Fruit fly (Drosophila melanogaster) whole organism, embryonic: ENCODE data around the gene Pp1alpha-96A.

ENCODE experiments used
- Ada2b ChIP-seq: fragments of 200-800 bp; sonication (Bioruptor generic); IDR thresholded peaks from 2 replicates; pipeline ENCODE4 v1.3.6; 2022; ENCODE audit warnings: missing biosample characterization, missing genetic modification characterization
- Antp ChIP-seq: fragments of 200-800 bp; sonication (Bioruptor generic); optimal IDR thresholded peaks from 3 replicates; lab custom pipeline; 2016; ENCODE audit warnings: missing biosample characterization, missing genetic modification characterization
- Atf6 ChIP-seq: fragments of 200-800 bp; sonication (Bioruptor generic); IDR thresholded peaks from 2 replicates; pipeline ENCODE4 v1.3.6; 2022; ENCODE audit warnings: missing biosample characterization, missing genetic modification characterization
- CG10543 ChIP-seq: fragments of 200-800 bp; sonication (Bioruptor generic); optimal IDR thresholded peaks from 3 replicates; lab custom pipeline; 2017; ENCODE audit warnings: missing biosample characterization, mild to moderate bottlenecking, missing genetic modification characterization, moderate library complexity
- CG11456 ChIP-seq: fragments of 200-800 bp; sonication (Bioruptor generic); IDR thresholded peaks from 3 replicates; pipeline ENCODE4 v1.3.6; 2022; ENCODE audit warnings: missing biosample characterization, missing genetic modification characterization
- CG11504 ChIP-seq: fragments of 200-800 bp; sonication (Bioruptor generic); optimal IDR thresholded peaks from 3 replicates; lab custom pipeline; 2019; ENCODE audit warnings: missing biosample characterization, mild to moderate bottlenecking, missing genetic modification characterization, moderate library complexity
- CG12769 ChIP-seq: fragments of 200-800 bp; sonication (Bioruptor generic); optimal IDR thresholded peaks from 2 replicates; lab custom pipeline; 2019; ENCODE audit warnings: missing biosample characterization, mild to moderate bottlenecking, missing genetic modification characterization, moderate library complexity
- CG14050 ChIP-seq: fragments of 200-800 bp; sonication (Bioruptor generic); IDR thresholded peaks from 3 replicates; pipeline ENCODE4 v1.3.6; 2022; ENCODE audit warnings: missing biosample characterization, missing genetic modification characterization
- CG16779 ChIP-seq: fragments of 200-800 bp; sonication (Bioruptor generic); IDR thresholded peaks from 2 replicates; pipeline ENCODE4 v1.3.6; 2022; ENCODE audit warnings: missing biosample characterization, missing genetic modification characterization
- CG17912 ChIP-seq: fragments of 200-800 bp; sonication (Bioruptor generic); optimal IDR thresholded peaks from 2 replicates; lab custom pipeline; 2018; ENCODE audit warnings: missing biosample characterization, mild to moderate bottlenecking, missing genetic modification characterization
- CG31224 ChIP-seq: fragments of 200-800 bp; sonication (Bioruptor generic); IDR thresholded peaks from 2 replicates; pipeline ENCODE4 v1.3.6; 2022; ENCODE audit warnings: missing biosample characterization, missing genetic modification characterization
- CG31365 ChIP-seq: fragments of 200-800 bp; sonication (Bioruptor generic); optimal IDR thresholded peaks from 2 replicates; lab custom pipeline; 2018; ENCODE audit warnings: missing biosample characterization, mild to moderate bottlenecking, missing genetic modification characterization
- CG6272 ChIP-seq: fragments of 200-800 bp; sonication (Bioruptor generic); IDR thresholded peaks from 2 replicates; pipeline ENCODE4 v1.3.6; 2022; ENCODE audit warnings: missing biosample characterization, missing genetic modification characterization
- CG6683 ChIP-seq: fragments of 200-800 bp; sonication (Bioruptor generic); optimal IDR thresholded peaks from 2 replicates; lab custom pipeline; 2017; ENCODE audit warnings: missing biosample characterization, mild to moderate bottlenecking, missing genetic modification characterization, missing genetic modification reagents
- CG6854 ChIP-seq: fragments of 200-800 bp; sonication (Bioruptor generic); optimal IDR thresholded peaks from 3 replicates; lab custom pipeline; 2017; ENCODE audit warnings: missing biosample characterization, mild to moderate bottlenecking, missing genetic modification characterization
- CG8388 ChIP-seq: fragments of 200-800 bp; sonication (Bioruptor generic); optimal IDR thresholded peaks from 2 replicates; lab custom pipeline; 2019; ENCODE audit warnings: missing biosample characterization, mild to moderate bottlenecking, missing genetic modification characterization, moderate library complexity
- CG8765 ChIP-seq: fragments of 200-800 bp; sonication (Bioruptor generic); IDR thresholded peaks from 2 replicates; pipeline ENCODE4 v1.3.6; 2022; ENCODE audit warnings: missing biosample characterization, missing genetic modification characterization
- CG8944 ChIP-seq: fragments of 200-800 bp; sonication (Bioruptor generic); optimal IDR thresholded peaks from 3 replicates; lab custom pipeline; 2016; ENCODE audit warnings: missing biosample characterization, missing genetic modification characterization
- Camta ChIP-seq: fragments of 200-800 bp; sonication (Bioruptor generic); optimal IDR thresholded peaks from 2 replicates; lab custom pipeline; 2016; ENCODE audit warnings: missing biosample characterization, missing genetic modification characterization
- Dbx ChIP-seq: fragments of 200-800 bp; sonication (Bioruptor generic); IDR thresholded peaks from 3 replicates; pipeline ENCODE4 v1.3.6; 2022; ENCODE audit warnings: missing biosample characterization, missing genetic modification characterization
- Fer1 ChIP-seq: fragments of 200-800 bp; sonication (Bioruptor generic); optimal IDR thresholded peaks from 2 replicates; lab custom pipeline; 2017; ENCODE audit warnings: missing biosample characterization, mild to moderate bottlenecking, missing genetic modification characterization
- GATAe ChIP-seq: fragments of 200-800 bp; sonication (Bioruptor generic); conservative IDR thresholded peaks from 2 replicates; pipeline ENCODE4 v1.3.6; 2022; ENCODE audit warnings: missing biosample characterization, missing genetic modification characterization
- H15 ChIP-seq: fragments of 200-800 bp; sonication (Bioruptor generic); IDR thresholded peaks from 3 replicates; pipeline ENCODE4 v1.3.6; 2022; ENCODE audit warnings: missing biosample characterization, missing genetic modification characterization
- HLH3B ChIP-seq: fragments of 200-800 bp; sonication (Bioruptor generic); IDR thresholded peaks from 2 replicates; pipeline ENCODE4 v1.3.6; 2022; ENCODE audit warnings: missing biosample characterization, missing genetic modification characterization
- HmgD ChIP-seq: fragments of 200-800 bp; sonication (Bioruptor generic); optimal IDR thresholded peaks from 3 replicates; lab custom pipeline; 2016; ENCODE audit warnings: missing biosample characterization, missing genetic modification characterization
- Hr39 ChIP-seq: fragments of >200 bp; optimal IDR thresholded peaks from 2 replicates; lab custom pipeline; 2017
- Lim3 ChIP-seq: fragments of 200-800 bp; sonication (Bioruptor generic); IDR thresholded peaks from 2 replicates; pipeline ENCODE4 v1.3.6; 2022; ENCODE audit warnings: missing biosample characterization, missing genetic modification characterization
- Max ChIP-seq: fragments of 200-800 bp; sonication (Bioruptor generic); optimal IDR thresholded peaks from 2 replicates; lab custom pipeline; 2016; ENCODE audit warnings: missing biosample characterization, mild to moderate bottlenecking, missing genetic modification characterization
- NC2β ChIP-seq: fragments of 200-800 bp; sonication (Bioruptor generic); optimal IDR thresholded peaks from 2 replicates; lab custom pipeline; 2016; ENCODE audit warnings: missing biosample characterization, missing genetic modification characterization
- Neu2 ChIP-seq: fragments of 200-800 bp; sonication (Bioruptor generic); optimal IDR thresholded peaks from 3 replicates; lab custom pipeline; 2016; ENCODE audit warnings: missing biosample characterization, missing genetic modification characterization, borderline replicate concordance
- Nf-YC ChIP-seq: fragments of 200-800 bp; optimal IDR thresholded peaks from 3 replicates; lab custom pipeline; 2019; ENCODE audit warnings: missing biosample characterization, mild to moderate bottlenecking, missing genetic modification characterization, moderate library complexity
- Vsx1 ChIP-seq: fragments of 200-800 bp; sonication (Bioruptor generic); optimal IDR thresholded peaks from 2 replicates; lab custom pipeline; 2017; ENCODE audit warnings: missing biosample characterization, mild to moderate bottlenecking, missing genetic modification characterization, missing genetic modification reagents
- Xbp1 ChIP-seq: fragments of 200-800 bp; sonication (Bioruptor generic); optimal IDR thresholded peaks from 3 replicates; lab custom pipeline; 2016; ENCODE audit warnings: missing biosample characterization, mild to moderate bottlenecking, missing genetic modification characterization
- al ChIP-seq: fragments of 200-800 bp; sonication (Bioruptor generic); IDR thresholded peaks from 2 replicates; pipeline ENCODE4 v1.3.6; 2022; ENCODE audit warnings: missing biosample characterization, missing genetic modification characterization
- cwo ChIP-seq: fragments of 200-800 bp; sonication (Bioruptor generic); optimal IDR thresholded peaks from 3 replicates; lab custom pipeline; 2017; ENCODE audit warnings: missing biosample characterization, missing genetic modification characterization, mild to moderate bottlenecking, moderate library complexity, missing genetic modification reagents
- dimm ChIP-seq: fragments of 200-800 bp; sonication (Bioruptor generic); IDR thresholded peaks from 2 replicates; pipeline ENCODE4 v1.3.6; 2022; ENCODE audit warnings: missing biosample characterization, missing genetic modification characterization
- disco-r ChIP-seq: fragments of 200-800 bp; sonication (Bioruptor generic); optimal IDR thresholded peaks from 2 replicates; lab custom pipeline; 2016; ENCODE audit warnings: missing biosample characterization, missing genetic modification characterization
- dm ChIP-seq: fragments of 200-800 bp; sonication (Bioruptor generic); optimal IDR thresholded peaks from 3 replicates; lab custom pipeline; 2016; ENCODE audit warnings: missing biosample characterization, missing genetic modification characterization
- emc ChIP-seq: fragments of 200-800 bp; sonication (Bioruptor generic); optimal IDR thresholded peaks from 2 replicates; lab custom pipeline; 2016; ENCODE audit warnings: missing biosample characterization, missing genetic modification characterization
- esg ChIP-seq: fragments of 200-800 bp; sonication (Bioruptor generic); conservative IDR thresholded peaks from 2 replicates; pipeline ENCODE4 v1.3.6; 2022; ENCODE audit warnings: missing biosample characterization, missing genetic modification characterization
- fd102C ChIP-seq: fragments of 200-800 bp; sonication (Bioruptor generic); optimal IDR thresholded peaks from 2 replicates; lab custom pipeline; 2018; ENCODE audit warnings: missing biosample characterization, mild to moderate bottlenecking, missing genetic modification characterization, moderate library complexity
- ftz-f1 ChIP-seq: fragments of 200-800 bp; sonication (Bioruptor generic); optimal IDR thresholded peaks from 2 replicates; lab custom pipeline; 2016; ENCODE audit warnings: missing biosample characterization, missing genetic modification characterization
- hbn ChIP-seq: fragments of 200-800 bp; sonication (Bioruptor generic); IDR thresholded peaks from 2 replicates; pipeline ENCODE4 v1.3.6; 2022; ENCODE audit warnings: missing biosample characterization, missing genetic modification characterization; ENCODE audit not compliant: partially characterized antibody
- lab ChIP-seq: fragments of 200-800 bp; sonication (Bioruptor generic); optimal IDR thresholded peaks from 3 replicates; lab custom pipeline; 2017; ENCODE audit warnings: missing biosample characterization, missing genetic modification characterization, mild to moderate bottlenecking, moderate library complexity, missing genetic modification reagents
- lbe ChIP-seq: fragments of 200-800 bp; sonication (Bioruptor generic); optimal IDR thresholded peaks from 2 replicates; lab custom pipeline; 2016; ENCODE audit warnings: missing biosample characterization, mild to moderate bottlenecking, missing genetic modification characterization
- nerfin-2 ChIP-seq: fragments of 200-800 bp; sonication (Bioruptor generic); IDR thresholded peaks from 2 replicates; pipeline ENCODE4 v1.3.6; 2022; ENCODE audit warnings: missing biosample characterization, missing genetic modification characterization; ENCODE audit not compliant: partially characterized antibody
- nom ChIP-seq: fragments of 200-800 bp; sonication (Bioruptor generic); optimal IDR thresholded peaks from 2 replicates; lab custom pipeline; 2017; ENCODE audit warnings: missing biosample characterization, missing genetic modification characterization, mild to moderate bottlenecking, moderate library complexity, missing genetic modification reagents
- org-1 ChIP-seq: fragments of 200-800 bp; sonication (Bioruptor generic); optimal IDR thresholded peaks from 2 replicates; lab custom pipeline; 2017; ENCODE audit warnings: missing biosample characterization, missing genetic modification characterization
- sim ChIP-seq: fragments of 200-800 bp; sonication (Bioruptor generic); IDR thresholded peaks from 2 replicates; pipeline ENCODE4 v1.3.6; 2022; ENCODE audit warnings: missing biosample characterization, missing genetic modification characterization
- slbo ChIP-seq: fragments of 200-800 bp; sonication (Bioruptor generic); IDR thresholded peaks from 2 replicates; pipeline ENCODE4 v1.3.6; 2022; ENCODE audit warnings: missing biosample characterization, missing genetic modification characterization
- tx ChIP-seq: fragments of 200-800 bp; sonication (Bioruptor generic); optimal IDR thresholded peaks from 2 replicates; lab custom pipeline; 2016; ENCODE audit warnings: missing biosample characterization, missing genetic modification characterization

The Pp1alpha-96A gene

DNA sequence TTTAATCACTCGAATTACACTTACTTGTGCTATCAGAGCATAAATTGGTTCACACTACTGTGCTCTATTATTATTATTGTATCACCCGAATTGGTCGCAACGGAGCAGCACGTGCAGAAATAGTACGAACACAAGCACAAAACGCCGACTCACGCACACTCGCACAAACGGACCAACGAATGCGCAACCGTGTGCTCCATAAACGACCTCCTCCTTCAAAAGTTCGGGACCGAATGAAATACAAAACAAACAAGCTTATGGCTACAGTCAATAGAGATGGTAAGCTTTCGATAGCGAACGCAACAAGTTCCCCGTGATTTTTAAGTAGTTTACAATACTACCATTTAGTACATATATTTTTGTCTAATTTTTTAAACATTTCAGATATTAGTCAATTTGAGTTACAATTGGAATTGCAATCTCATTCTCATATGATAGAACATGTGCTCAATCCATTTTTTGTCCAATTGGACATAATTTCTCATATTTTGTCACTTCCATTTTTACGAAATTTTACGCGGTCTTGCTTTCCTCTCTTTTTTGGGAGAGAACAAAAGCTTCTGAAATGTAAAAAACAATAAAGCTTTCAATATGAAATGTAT, 25.7 kb downstream of the Pp1alpha-96A start, which contains the start of gene Cftr (continued):
- TF ChIP-seq CG6683 (GFP tag; lab: Kevin White, UChicago) = no peak
- peak; percentile 13 for TF ChIP-seq HmgD (GFP tag; lab: Kevin White, UChicago)
- TF ChIP-seq H15 (GFP tag; lab: Robert Waterston, UW) = peak; percentile 57; the same call in 2 of the 3 replicates
- TF ChIP-seq Lim3 (GFP tag; lab: Robert Waterston, UW) = no peak
- no peak for TF ChIP-seq emc
- TF ChIP-seq CG6854 (GFP tag; lab: Kevin White, UChicago) = peak; percentile 55
- TF ChIP-seq CG8388 (GFP tag; lab: Kevin White, UChicago) = no peak
- no peak for TF ChIP-seq Hr39 (lab: Kevin White, UChicago)
- TF ChIP-seq al (GFP tag; lab: Robert Waterston, UW) = peak; percentile 18; the same call in 1 of the 2 replicates
- TF ChIP-seq Xbp1 = peak; percentile 39
- peak; percentile 16 for TF ChIP-seq Vsx1 (GFP tag; lab: Kevin White, UChicago)
- TF ChIP-seq esg (GFP tag; lab: Robert Waterston, UW) = no peak
- TF ChIP-seq CG31365 (tag; lab: Kevin White, UChicago) = peak; percentile 53
- TF ChIP-seq nerfin-2 (GFP tag; lab: Robert Waterston, UW) = no peak
- TF ChIP-seq slbo = peak; percentile 73
- peak; percentile 49 for TF ChIP-seq Ada2b
- peak; percentile 46 for TF ChIP-seq dm (GFP tag; lab: Kevin White, UChicago)
- TF ChIP-seq Nf-YC (tag; lab: Kevin White, UChicago) = peak; percentile 19
- peak; percentile 65; the same call in 1 of the 2 replicates for TF ChIP-seq CG16779 (GFP tag; lab: Robert Waterston, UW)
- TF ChIP-seq NC2β (GFP tag; lab: Kevin White, UChicago) = peak; percentile 41
- peak; percentile 39; the same call in 1 of the 2 replicates for TF ChIP-seq HLH3B (GFP tag; lab: Robert Waterston, UW)
- no peak for TF ChIP-seq Neu2
- TF ChIP-seq ftz-f1 (GFP tag; lab: Kevin White, UChicago) = peak; percentile 75
- TF ChIP-seq CG8765 (GFP tag; lab: Robert Waterston, UW) = no peak
- TF ChIP-seq tx (GFP tag; lab: Kevin White, UChicago) = peak; percentile 7
- TF ChIP-seq disco-r (GFP tag; lab: Kevin White, UChicago) = peak; percentile 5
- TF ChIP-seq sim (GFP tag; lab: Robert Waterston, UW) = no peak
- no peak for TF ChIP-seq dimm (GFP tag; lab: Robert Waterston, UW)
- peak; percentile 100 for TF ChIP-seq cwo (GFP tag; lab: Kevin White, UChicago)
- peak; percentile 66 for TF ChIP-seq Antp
- no peak for TF ChIP-seq org-1 (GFP tag; lab: Kevin White, UChicago)
- TF ChIP-seq fd102C (GFP tag; lab: Kevin White, UChicago) = no peak
- TF ChIP-seq nom (GFP tag; lab: Kevin White, UChicago) = peak; percentile 47
- TF ChIP-seq CG10543 (GFP tag; lab: Kevin White, UChicago) = peak; percentile 74
- peak; percentile 68 for TF ChIP-seq Fer1
- TF ChIP-seq hbn (GFP tag; lab: Robert Waterston, UW) = no peak
- no peak for TF ChIP-seq GATAe (GFP tag; lab: Robert Waterston, UW)
- no peak for TF ChIP-seq CG17912 (GFP tag; lab: Kevin White, UChicago)
- TF ChIP-seq Dbx (GFP tag; lab: Robert Waterston, UW) = peak; percentile 85; the same call in 2 of the 3 replicates
- no peak for TF ChIP-seq CG6272 (GFP tag; lab: Robert Waterston, UW)
- TF ChIP-seq Atf6 (GFP tag; lab: Robert Waterston, UW) = peak; percentile 58
- peak; percentile 53 for TF ChIP-seq Max (GFP tag; lab: Kevin White, UChicago)
- peak; percentile 66 for TF ChIP-seq CG11504
- TF ChIP-seq CG8944 = no peak
- TF ChIP-seq CG31224 (GFP tag; lab: Robert Waterston, UW) = no peak
- TF ChIP-seq CG14050 = no peak
- peak; percentile 82 for TF ChIP-seq CG12769 (tag; lab: Kevin White, UChicago)
- peak; percentile 83 for TF ChIP-seq lab (GFP tag; lab: Kevin White, UChicago)
- peak; percentile 78 for TF ChIP-seq lbe
- peak; percentile 49 for TF ChIP-seq Camta (GFP tag; lab: Kevin White, UChicago)
- TF ChIP-seq CG11456 (GFP tag; lab: Robert Waterston, UW) = peak; percentile 51; the same call in 1 of the 3 replicates
